Fruit fly (Drosophila melanogaster): ENCODE results near the gene CG46448.

DNA sequence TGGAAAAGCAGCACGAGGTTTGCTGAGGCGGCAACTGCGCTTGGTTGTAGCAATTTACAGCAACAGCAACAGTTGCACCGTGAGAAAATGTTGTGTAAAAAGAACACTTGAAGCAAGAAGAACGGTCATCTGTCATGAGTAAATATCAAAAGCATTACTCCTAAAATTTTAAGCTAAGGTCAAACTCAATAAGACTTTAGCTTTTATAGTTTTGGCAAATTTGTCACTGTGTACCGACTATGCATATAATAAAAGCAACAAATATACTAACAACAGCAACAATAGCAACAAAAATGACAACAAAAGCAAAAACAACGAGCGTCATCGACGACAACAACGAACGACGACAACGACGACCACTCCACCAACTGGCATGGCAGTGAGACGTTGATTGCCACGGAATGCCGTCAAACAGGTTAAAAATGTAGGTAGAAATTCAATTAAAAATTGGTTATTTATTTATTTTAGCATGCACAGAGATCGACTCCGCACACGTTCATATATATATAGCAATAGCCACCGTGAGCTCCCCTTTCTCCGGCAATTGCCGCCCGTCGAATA is 42.1 kb downstream of the CG46448 start:
- TF ChIP-seq CG11695 (GFP tag; IDR thresholded peaks at IDR 0.05) (peak; percentile 83), Hmr (GFP tag; optimal IDR thresholded peaks at IDR 0.05) (peak; percentile 53), CG8765 (GFP tag; IDR thresholded peaks at IDR 0.05) (no peak), lab (GFP tag; optimal IDR thresholded peaks at IDR 0.05) (peak; percentile 76), lov (optimal IDR thresholded peaks at IDR 0.05) (no peak), lov (GFP tag; IDR thresholded peaks at IDR 0.05) (peak; percentile 73; the same call in 2 of the 3 replicates), Neu2 (GFP tag; optimal IDR thresholded peaks at IDR 0.05; ENCODE audit: borderline replicate concordance) (no peak), Doc3 (GFP tag; IDR thresholded peaks at IDR 0.05; ENCODE audit: partially characterized antibody) (no peak)

All from whole organism, embryonic.